Worm (Caenorhabditis elegans): ENCODE results near the gene abu-12.

abu-12 gene

ce11 chrX:457139-457802 lies at the start of gene abu-12:
Gene abu-12, minus strand, starts transcription at chrX:457610.
- no peak for TF ChIP-seq cog-1 (tag; optimal IDR thresholded peaks at IDR 0.05)
- TF ChIP-seq ztf-29 (GFP tag; IDR thresholded peaks at IDR 0.05): no peak
- TF ChIP-seq tab-1 (GFP tag; IDR thresholded peaks at IDR 0.05): no peak
- no peak for TF ChIP-seq med-1 (GFP tag; optimal IDR thresholded peaks at IDR 0.05; ENCODE audit: insufficient read depth)
- no peak for TF ChIP-seq T22C8.4 (GFP tag; IDR thresholded peaks at IDR 0.05)
- TF ChIP-seq klf-2 (GFP tag; conservative IDR thresholded peaks at IDR 0.05): no peak
- no peak for TF ChIP-seq ztf-23 (GFP tag; IDR thresholded peaks at IDR 0.05)
- no peak for TF ChIP-seq ref-1 (GFP tag; conservative IDR thresholded peaks at IDR 0.05)
- no peak for TF ChIP-seq flt-1 (GFP tag; IDR thresholded peaks at IDR 0.05)

- TF ChIP-seq ztf-23 (GFP tag; IDR thresholded peaks at IDR 0.05): no peak
- TF ChIP-seq med-1 (GFP tag; optimal IDR thresholded peaks at IDR 0.05; ENCODE audit: insufficient read depth): no peak
- no peak for TF ChIP-seq flt-1 (GFP tag; IDR thresholded peaks at IDR 0.05)
- TF ChIP-seq cog-1 (tag; optimal IDR thresholded peaks at IDR 0.05): no peak
- TF ChIP-seq tab-1 (GFP tag; IDR thresholded peaks at IDR 0.05): no peak
- no peak for TF ChIP-seq ztf-29 (GFP tag; IDR thresholded peaks at IDR 0.05)
- no peak for TF ChIP-seq ref-1 (GFP tag; conservative IDR thresholded peaks at IDR 0.05)
- no peak for TF ChIP-seq T22C8.4 (GFP tag; IDR thresholded peaks at IDR 0.05)
- TF ChIP-seq klf-2 (GFP tag; conservative IDR thresholded peaks at IDR 0.05): no peak
Observed at ce11 chrX:506848-507247, 49.4 kb upstream of the abu-12 start, which contains the start of gene B0310.2. Gene B0310.2, minus strand, starts transcription at chrX:506948.

- TF ChIP-seq ref-1 (GFP tag; conservative IDR thresholded peaks at IDR 0.05) (no peak), ztf-29 (GFP tag; IDR thresholded peaks at IDR 0.05) (no peak), tab-1 (GFP tag; IDR thresholded peaks at IDR 0.05) (no peak), flt-1 (GFP tag; IDR thresholded peaks at IDR 0.05) (no peak), med-1 (GFP tag; optimal IDR thresholded peaks at IDR 0.05; ENCODE audit: insufficient read depth) (no peak)
Observed at ce11 chrX:505014-505413, 47.6 kb upstream of the abu-12 start.

ce11 chrX:504046-504843 lies 46.8 kb upstream of the abu-12 start:
- no peak for TF ChIP-seq tab-1 (GFP tag; IDR thresholded peaks at IDR 0.05)
- TF ChIP-seq ztf-29 (GFP tag; IDR thresholded peaks at IDR 0.05): no peak
- no peak for TF ChIP-seq cog-1 (tag; optimal IDR thresholded peaks at IDR 0.05)
- no peak for TF ChIP-seq flt-1 (GFP tag; IDR thresholded peaks at IDR 0.05)
- TF ChIP-seq T22C8.4 (GFP tag; IDR thresholded peaks at IDR 0.05): no peak
- no peak for TF ChIP-seq klf-2 (GFP tag; conservative IDR thresholded peaks at IDR 0.05)
- no peak for TF ChIP-seq ref-1 (GFP tag; conservative IDR thresholded peaks at IDR 0.05)
- no peak for TF ChIP-seq med-1 (GFP tag; optimal IDR thresholded peaks at IDR 0.05; ENCODE audit: insufficient read depth)
- no peak for TF ChIP-seq ztf-23 (GFP tag; IDR thresholded peaks at IDR 0.05)

- TF ChIP-seq med-1 (GFP tag; optimal IDR thresholded peaks at IDR 0.05; ENCODE audit: insufficient read depth): no peak
- TF ChIP-seq tab-1 (GFP tag; IDR thresholded peaks at IDR 0.05): no peak
- no peak for TF ChIP-seq ztf-29 (GFP tag; IDR thresholded peaks at IDR 0.05)
- TF ChIP-seq ztf-23 (GFP tag; IDR thresholded peaks at IDR 0.05): no peak
Observed at ce11 chrX:498640-499039, 41.2 kb upstream of the abu-12 start.

- TF ChIP-seq flt-1 (GFP tag; IDR thresholded peaks at IDR 0.05): no peak
- TF ChIP-seq ref-1 (GFP tag; conservative IDR thresholded peaks at IDR 0.05): no peak
- TF ChIP-seq med-1 (GFP tag; optimal IDR thresholded peaks at IDR 0.05; ENCODE audit: insufficient read depth): no peak
- TF ChIP-seq ztf-23 (GFP tag; IDR thresholded peaks at IDR 0.05): no peak
- TF ChIP-seq klf-2 (GFP tag; conservative IDR thresholded peaks at IDR 0.05): no peak
- TF ChIP-seq tab-1 (GFP tag; IDR thresholded peaks at IDR 0.05): no peak
Observed at ce11 chrX:496795-497194, 39.4 kb upstream of the abu-12 start.

DNA sequence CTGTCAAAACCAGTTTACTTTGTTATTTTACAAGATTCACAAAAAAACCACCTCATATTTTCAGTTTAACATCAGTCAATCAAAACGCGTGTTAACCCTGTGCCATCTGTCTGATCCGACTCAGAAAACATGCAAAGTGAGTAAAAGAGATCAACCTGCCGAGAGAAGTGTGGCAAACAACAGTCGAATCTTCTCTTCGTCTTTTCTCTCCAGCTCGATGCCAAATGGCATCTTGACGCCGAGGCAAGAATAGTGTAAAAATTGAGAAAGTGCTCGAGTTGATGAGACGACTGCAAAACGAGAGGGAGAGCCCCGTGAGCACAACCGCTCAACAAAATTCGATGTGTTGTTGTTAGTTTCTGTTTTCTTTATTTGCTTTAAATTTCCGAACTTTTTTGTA lies 35.5 kb upstream of the abu-12 start, which contains the start of gene B0310.1:
B0310.1 (plus strand) TSS at position 310 of the 400 bp plus-strand sequence.
- TF ChIP-seq ref-1 (GFP tag; conservative IDR thresholded peaks at IDR 0.05) (no peak), ztf-23 (GFP tag; IDR thresholded peaks at IDR 0.05) (no peak), cog-1 (tag; optimal IDR thresholded peaks at IDR 0.05) (no peak), T22C8.4 (GFP tag; IDR thresholded peaks at IDR 0.05) (no peak), med-1 (GFP tag; optimal IDR thresholded peaks at IDR 0.05; ENCODE audit: insufficient read depth) (no peak), klf-2 (GFP tag; conservative IDR thresholded peaks at IDR 0.05) (no peak)

ce11 chrX:489635-490105 lies 32.3 kb upstream of the abu-12 start, which contains the start of gene egl-17:
Gene egl-17, plus strand, starts transcription at chrX:489685.
- TF ChIP-seq klf-2 (GFP tag; conservative IDR thresholded peaks at IDR 0.05) (peak; percentile 96), ref-1 (GFP tag; conservative IDR thresholded peaks at IDR 0.05) (peak; percentile 93), cog-1 (tag; optimal IDR thresholded peaks at IDR 0.05) (peak; percentile 89), T22C8.4 (GFP tag; IDR thresholded peaks at IDR 0.05) (peak; percentile 91), ztf-23 (GFP tag; IDR thresholded peaks at IDR 0.05) (peak; percentile 96), med-1 (GFP tag; optimal IDR thresholded peaks at IDR 0.05; ENCODE audit: insufficient read depth) (peak; percentile 73), flt-1 (GFP tag; IDR thresholded peaks at IDR 0.05) (peak; percentile 97), tab-1 (GFP tag; IDR thresholded peaks at IDR 0.05) (peak; percentile 94), ztf-29 (GFP tag; IDR thresholded peaks at IDR 0.05) (peak; percentile 96)

DNA sequence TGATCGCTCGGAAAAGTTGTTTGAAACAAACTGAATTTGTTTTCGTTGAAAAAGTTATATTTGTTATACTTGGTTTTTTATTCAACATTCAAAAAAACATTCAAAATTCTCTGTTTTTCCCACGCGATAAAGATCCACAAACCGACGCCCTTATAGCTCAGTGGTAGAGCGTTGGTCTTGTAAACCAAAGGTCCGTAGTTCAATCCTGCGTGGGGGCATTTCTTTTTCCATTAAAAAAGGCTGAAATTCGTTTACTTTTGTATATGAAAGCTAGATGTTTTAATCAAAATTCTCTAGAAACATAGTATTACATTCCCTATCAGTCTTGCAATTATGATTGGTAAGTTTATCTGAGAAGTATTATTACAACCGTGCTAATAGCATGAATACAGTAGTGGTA lies 30.3 kb upstream of the abu-12 start:
- no peak for TF ChIP-seq tab-1 (GFP tag; IDR thresholded peaks at IDR 0.05)
- no peak for TF ChIP-seq ztf-29 (GFP tag; IDR thresholded peaks at IDR 0.05)
- no peak for TF ChIP-seq klf-2 (GFP tag; conservative IDR thresholded peaks at IDR 0.05)
- TF ChIP-seq cog-1 (tag; optimal IDR thresholded peaks at IDR 0.05): no peak
- TF ChIP-seq med-1 (GFP tag; optimal IDR thresholded peaks at IDR 0.05; ENCODE audit: insufficient read depth): no peak
- no peak for TF ChIP-seq ref-1 (GFP tag; conservative IDR thresholded peaks at IDR 0.05)
- no peak for TF ChIP-seq T22C8.4 (GFP tag; IDR thresholded peaks at IDR 0.05)
- TF ChIP-seq ztf-23 (GFP tag; IDR thresholded peaks at IDR 0.05): no peak
- TF ChIP-seq flt-1 (GFP tag; IDR thresholded peaks at IDR 0.05): no peak

Data from whole organism, midembryonic.